Fruit fly (Drosophila melanogaster) whole organism, wandering third instar larva: ENCODE results near the gene CG4375.

ENCODE experiments used
- Abd-B ChIP-seq: fragments of >200 bp; optimal IDR thresholded peaks from 2 replicates; lab custom pipeline; 2017; ENCODE audit warnings: missing biosample characterization, missing genetic modification characterization
- Dfd ChIP-seq: fragments of >200 bp; optimal IDR thresholded peaks from 2 replicates; lab custom pipeline; 2017; ENCODE audit warnings: missing biosample characterization, missing genetic modification characterization
- Hnf4 ChIP-seq: fragments of 200-800 bp; sonication (Bioruptor generic); optimal IDR thresholded peaks from 2 replicates; lab custom pipeline; 2016; ENCODE audit warnings: missing biosample characterization, mild to moderate bottlenecking, missing genetic modification characterization
- Hr78 ChIP-seq: fragments of >200 bp; optimal IDR thresholded peaks from 2 replicates; lab custom pipeline; 2017; ENCODE audit warnings: missing biosample characterization, missing genetic modification characterization
- Mio ChIP-seq: sonication (Bioruptor generic); optimal IDR thresholded peaks from 2 replicates; lab custom pipeline; 2016; ENCODE audit warnings: missing biosample characterization, missing genetic modification characterization
- br ChIP-seq: fragments of 200-800 bp; sonication (Bioruptor generic); optimal IDR thresholded peaks from 2 replicates; lab custom pipeline; 2016; ENCODE audit warnings: missing biosample characterization, missing genetic modification characterization
- dsf ChIP-seq: sonication (Bioruptor generic); optimal IDR thresholded peaks from 2 replicates; lab custom pipeline; 2016; ENCODE audit warnings: missing biosample characterization, missing genetic modification characterization, borderline replicate concordance
- fru ChIP-seq: fragments of 200-800 bp; sonication (Bioruptor generic); optimal IDR thresholded peaks from 3 replicates; lab custom pipeline; 2016; ENCODE audit warnings: missing biosample characterization, mild to moderate bottlenecking, missing genetic modification characterization
- h ChIP-seq: fragments of 200-800 bp; sonication (Bioruptor generic); optimal IDR thresholded peaks from 3 replicates; lab custom pipeline; 2016; ENCODE audit warnings: missing biosample characterization, mild to moderate bottlenecking, missing genetic modification characterization
- psq ChIP-seq: fragments of 200-800 bp; sonication (Bioruptor generic); optimal IDR thresholded peaks from 3 replicates; lab custom pipeline; 2017; ENCODE audit warnings: missing biosample characterization, mild to moderate bottlenecking, missing genetic modification characterization, moderate library complexity
- rgr ChIP-seq: fragments of 200-800 bp; sonication (Bioruptor generic); optimal IDR thresholded peaks from 3 replicates; lab custom pipeline; 2016; ENCODE audit warnings: missing biosample characterization, mild to moderate bottlenecking, missing genetic modification characterization
- sv ChIP-seq: fragments of 200-800 bp; sonication (Bioruptor generic); optimal IDR thresholded peaks from 3 replicates; lab custom pipeline; 2016; ENCODE audit warnings: missing biosample characterization, missing genetic modification characterization
- usp ChIP-seq: fragments of >200 bp; optimal IDR thresholded peaks from 2 replicates; lab custom pipeline; 2017; ENCODE audit warnings: missing biosample characterization, missing genetic modification characterization

DNA sequence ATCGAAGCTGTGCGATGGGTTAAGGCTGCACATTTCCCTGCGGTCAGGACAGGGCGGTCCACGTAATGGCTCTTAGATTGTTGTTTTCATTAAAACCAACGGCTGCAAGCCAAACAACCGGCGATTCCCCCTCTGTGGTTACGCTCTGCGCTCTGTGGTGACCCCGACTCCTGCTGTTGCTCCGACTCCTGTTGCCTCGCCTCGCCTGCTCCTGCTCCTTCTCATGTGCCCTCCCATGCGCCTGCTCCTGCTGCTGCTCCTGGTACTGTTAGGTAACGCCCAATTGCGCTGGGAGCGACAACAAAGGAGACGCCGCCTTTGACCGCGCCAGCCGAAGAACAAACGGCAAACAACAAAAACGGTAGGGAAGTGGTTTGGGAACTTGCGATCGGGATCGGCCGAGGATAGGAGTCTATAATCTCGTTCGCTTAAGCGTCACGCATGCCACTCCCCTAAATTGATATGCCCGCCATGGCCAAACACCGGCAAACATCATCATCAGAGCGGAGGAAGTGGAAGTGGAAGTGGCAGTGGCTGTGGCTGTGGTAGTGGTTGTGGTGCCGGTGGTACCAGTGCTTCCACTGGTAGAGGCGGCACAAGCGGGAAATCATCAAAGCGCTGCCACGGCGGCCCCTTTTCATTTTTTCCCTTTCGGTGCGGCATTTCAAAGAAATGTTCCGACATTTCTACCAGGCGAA is 19.4 kb downstream of the CG4375 start:
- TF ChIP-seq Hr78 (GFP tag; lab: Kevin White, UChicago) (no peak), Dfd (no peak), Mio (no peak), rgr (no peak), fru (no peak), h (GFP tag; lab: Kevin White, UChicago) (no peak), psq (GFP tag; lab: Kevin White, UChicago) (no peak), Abd-B (GFP tag; lab: Kevin White, UChicago) (no peak), Hnf4 (GFP tag; lab: Kevin White, UChicago) (no peak), sv (GFP tag; lab: Kevin White, UChicago) (no peak), br (GFP tag; lab: Kevin White, UChicago) (no peak), usp (no peak), dsf (GFP tag; lab: Kevin White, UChicago) (no peak)
